Fruit fly (Drosophila melanogaster) whole organism, embryonic: Measurements from ENCODE around the gene Ret.

Experiments
- ATbp ChIP-seq: fragments of 200-800 bp; sonication (Bioruptor generic); optimal IDR thresholded peaks from 2 replicates; lab custom pipeline; 2017; ENCODE audit warnings: missing biosample characterization, mild to moderate bottlenecking, missing genetic modification characterization, missing genetic modification reagents
- Abd-B ChIP-seq: fragments of 200-800 bp; sonication (Bioruptor generic); optimal IDR thresholded peaks from 2 replicates; lab custom pipeline; 2018; ENCODE audit warnings: missing biosample characterization, mild to moderate bottlenecking, missing genetic modification characterization, moderate library complexity
- Ada2b ChIP-seq: fragments of 200-800 bp; sonication (Bioruptor generic); IDR thresholded peaks from 2 replicates; pipeline ENCODE4 v1.3.6; 2022; ENCODE audit warnings: missing biosample characterization, missing genetic modification characterization
- Atf6 ChIP-seq: fragments of 200-800 bp; sonication (Bioruptor generic); IDR thresholded peaks from 2 replicates; pipeline ENCODE4 v1.3.6; 2022; ENCODE audit warnings: missing biosample characterization, missing genetic modification characterization
- BEAF-32 ChIP-seq: fragments of 200-800 bp; sonication (Bioruptor generic); optimal IDR thresholded peaks from 3 replicates; lab custom pipeline; 2017; ENCODE audit warnings: missing biosample characterization, missing genetic modification characterization, mild to moderate bottlenecking, moderate library complexity, missing genetic modification reagents
- Bteb2 ChIP-seq: fragments of 200-800 bp; sonication (Bioruptor generic); optimal IDR thresholded peaks from 2 replicates; lab custom pipeline; 2016; ENCODE audit warnings: missing biosample characterization, missing genetic modification characterization
- CG10321 ChIP-seq: fragments of 200-800 bp; sonication (Bioruptor generic); IDR thresholded peaks from 2 replicates; pipeline ENCODE4 v1.3.6; 2022; ENCODE audit warnings: missing biosample characterization, missing genetic modification characterization
- CG12744 ChIP-seq: fragments of 200-800 bp; sonication (Bioruptor generic); optimal IDR thresholded peaks from 2 replicates; lab custom pipeline; 2016; ENCODE audit warnings: missing biosample characterization, missing genetic modification characterization
- CG14014 ChIP-seq: fragments of 200-800 bp; sonication (Bioruptor generic); IDR thresholded peaks from 2 replicates; pipeline ENCODE4 v1.3.6; 2022; ENCODE audit warnings: missing biosample characterization, missing genetic modification characterization
- CG1529 ChIP-seq: fragments of 200-800 bp; sonication (Bioruptor generic); optimal IDR thresholded peaks from 3 replicates; lab custom pipeline; 2018; ENCODE audit warnings: missing biosample characterization, missing genetic modification characterization
- CG16815 ChIP-seq: fragments of 200-800 bp; sonication (Bioruptor generic); optimal IDR thresholded peaks from 3 replicates; lab custom pipeline; 2017; ENCODE audit warnings: missing biosample characterization, mild to moderate bottlenecking, missing genetic modification characterization
- CG16863 ChIP-seq: fragments of 200-800 bp; sonication (Bioruptor generic); optimal IDR thresholded peaks from 3 replicates; lab custom pipeline; 2016; ENCODE audit warnings: missing biosample characterization, missing genetic modification characterization
- CG17359 ChIP-seq: fragments of 200-800 bp; sonication (Bioruptor generic); optimal IDR thresholded peaks from 3 replicates; lab custom pipeline; 2018; ENCODE audit warnings: missing biosample characterization, mild to moderate bottlenecking, missing genetic modification characterization, moderate library complexity
- CG17385 ChIP-seq: fragments of 200-800 bp; sonication (Bioruptor generic); optimal IDR thresholded peaks from 3 replicates; lab custom pipeline; 2018; ENCODE audit warnings: missing biosample characterization, mild to moderate bottlenecking, missing genetic modification characterization
- CG17912 ChIP-seq: fragments of 200-800 bp; sonication (Bioruptor generic); optimal IDR thresholded peaks from 2 replicates; lab custom pipeline; 2018; ENCODE audit warnings: missing biosample characterization, mild to moderate bottlenecking, missing genetic modification characterization
- CG2116 ChIP-seq: fragments of 200-800 bp; sonication (Bioruptor generic); optimal IDR thresholded peaks from 3 replicates; lab custom pipeline; 2018; ENCODE audit warnings: missing biosample characterization, mild to moderate bottlenecking, missing genetic modification characterization
- CG2889 ChIP-seq: fragments of 200-800 bp; sonication (Bioruptor generic); IDR thresholded peaks from 3 replicates; pipeline ENCODE4 v1.3.6; 2022; ENCODE audit warnings: missing biosample characterization, missing genetic modification characterization
- CG30020 ChIP-seq: fragments of 200-800 bp; optimal IDR thresholded peaks from 2 replicates; lab custom pipeline; 2019; ENCODE audit warnings: missing biosample characterization, mild to moderate bottlenecking, missing genetic modification characterization, moderate library complexity
- CG3065 ChIP-seq: fragments of 200-800 bp; sonication (Bioruptor generic); optimal IDR thresholded peaks from 2 replicates; lab custom pipeline; 2016; ENCODE audit warnings: missing biosample characterization, missing genetic modification characterization
- CG42726 ChIP-seq: fragments of 200-800 bp; sonication (Bioruptor generic); IDR thresholded peaks from 2 replicates; pipeline ENCODE4 v1.3.6; 2022; ENCODE audit warnings: missing biosample characterization, missing genetic modification characterization; ENCODE audit not compliant: partially characterized antibody
- CG4854 ChIP-seq: fragments of 200-800 bp; sonication (Bioruptor generic); optimal IDR thresholded peaks from 2 replicates; lab custom pipeline; 2016; ENCODE audit warnings: missing biosample characterization, missing genetic modification characterization, inconsistent platforms
- CG6254 ChIP-seq: fragments of 200-800 bp; sonication (Bioruptor generic); optimal IDR thresholded peaks from 3 replicates; lab custom pipeline; 2017; ENCODE audit warnings: mild to moderate bottlenecking, missing biosample characterization, missing genetic modification reagents, missing genetic modification characterization
- CG6813 ChIP-seq: fragments of 200-800 bp; sonication (Bioruptor generic); optimal IDR thresholded peaks from 2 replicates; lab custom pipeline; 2017; ENCODE audit warnings: missing biosample characterization, missing genetic modification characterization, mild to moderate bottlenecking, moderate library complexity, missing genetic modification reagents
- CG8359 ChIP-seq: fragments of 200-800 bp; sonication (Bioruptor generic); optimal IDR thresholded peaks from 2 replicates; lab custom pipeline; 2017; ENCODE audit warnings: missing biosample characterization, mild to moderate bottlenecking, missing genetic modification characterization, borderline replicate concordance
- Ets65A ChIP-seq: fragments of 200-800 bp; sonication (Bioruptor generic); peaks from one replicate; lab custom pipeline; 2016; ENCODE audit warnings: missing biosample characterization, missing genetic modification characterization
- Fer3 ChIP-seq: fragments of 200-800 bp; sonication (Bioruptor generic); optimal IDR thresholded peaks from 2 replicates; lab custom pipeline; 2018; ENCODE audit warnings: missing biosample characterization, mild to moderate bottlenecking, missing genetic modification characterization, moderate library complexity
- Lpt ChIP-seq: fragments of >200 bp; optimal IDR thresholded peaks from 2 replicates; lab custom pipeline; 2018; ENCODE audit warnings: missing biosample characterization, missing genetic modification characterization
- MBD-R2 ChIP-seq: fragments of 200-800 bp; sonication (Bioruptor generic); IDR thresholded peaks from 2 replicates; pipeline ENCODE4 v1.3.6; 2022; ENCODE audit warnings: missing biosample characterization, missing genetic modification characterization
- Mrtf ChIP-seq: fragments of 200-800 bp; sonication (Bioruptor generic); IDR thresholded peaks from 3 replicates; pipeline ENCODE4 v1.3.6; 2022; ENCODE audit warnings: missing biosample characterization, missing genetic modification characterization
- Myb ChIP-seq: fragments of 200-800 bp; sonication (Bioruptor generic); optimal IDR thresholded peaks from 2 replicates; lab custom pipeline; 2016; ENCODE audit warnings: missing biosample characterization, missing genetic modification characterization
- Nf-YB ChIP-seq: fragments of 200-800 bp; sonication (Bioruptor generic); optimal IDR thresholded peaks from 3 replicates; lab custom pipeline; 2019; ENCODE audit warnings: missing biosample characterization, mild to moderate bottlenecking, missing genetic modification characterization, moderate library complexity
- Oli ChIP-seq: fragments of 200-800 bp; sonication (Bioruptor generic); optimal IDR thresholded peaks from 2 replicates; lab custom pipeline; 2018; ENCODE audit warnings: missing biosample characterization, mild to moderate bottlenecking, missing genetic modification characterization, moderate library complexity
- Opbp ChIP-seq: fragments of 200-800 bp; sonication (Bioruptor generic); IDR thresholded peaks from 3 replicates; pipeline ENCODE4 v1.3.6; 2022; ENCODE audit warnings: missing biosample characterization, missing genetic modification characterization; ENCODE audit not compliant: partially characterized antibody
- Spps ChIP-seq: fragments of 200-800 bp; sonication (Bioruptor generic); optimal IDR thresholded peaks from 2 replicates; lab custom pipeline; 2018; ENCODE audit warnings: missing biosample characterization, mild to moderate bottlenecking, missing genetic modification characterization
- btn ChIP-seq: fragments of 200-800 bp; sonication (Bioruptor generic); optimal IDR thresholded peaks from 2 replicates; lab custom pipeline; 2016; ENCODE audit warnings: missing biosample characterization, missing genetic modification characterization
- dimm ChIP-seq: fragments of 200-800 bp; sonication (Bioruptor generic); IDR thresholded peaks from 2 replicates; pipeline ENCODE4 v1.3.6; 2022; ENCODE audit warnings: missing biosample characterization, missing genetic modification characterization
- h ChIP-seq: fragments of >200 bp; optimal IDR thresholded peaks from 2 replicates; lab custom pipeline; 2017
- hkb ChIP-seq, 2 experiments: fragments of 200-800 bp in 1 of 2; fragments of >200 bp in 1 of 2; sonication (Bioruptor generic) in 1 of 2; IDR thresholded peaks in 1 of 2; optimal IDR thresholded peaks in 1 of 2; 2 replicates each; pipeline versions ENCODE4 v1.3.6 to Lab custom; 2017 to 2022; ENCODE audit warnings: missing biosample characterization in 1 of 2, missing genetic modification characterization in 1 of 2
- hth ChIP-seq: fragments of >200 bp; optimal IDR thresholded peaks from 2 replicates; lab custom pipeline; 2017; ENCODE audit warnings: inconsistent platforms
- jing ChIP-seq: fragments of 200-800 bp; sonication (Bioruptor generic); optimal IDR thresholded peaks from 2 replicates; lab custom pipeline; 2018; ENCODE audit warnings: missing biosample characterization, mild to moderate bottlenecking, missing genetic modification characterization
- knrl ChIP-seq: fragments of 200-800 bp; sonication (Bioruptor generic); IDR thresholded peaks from 3 replicates; pipeline ENCODE4 v1.3.6; 2022; ENCODE audit warnings: missing biosample characterization, missing genetic modification characterization; ENCODE audit not compliant: partially characterized antibody
- nerfin-2 ChIP-seq: fragments of 200-800 bp; sonication (Bioruptor generic); IDR thresholded peaks from 2 replicates; pipeline ENCODE4 v1.3.6; 2022; ENCODE audit warnings: missing biosample characterization, missing genetic modification characterization; ENCODE audit not compliant: partially characterized antibody
- odd ChIP-seq: fragments of 200-800 bp; sonication (Bioruptor generic); optimal IDR thresholded peaks from 2 replicates; lab custom pipeline; 2017; ENCODE audit warnings: missing biosample characterization, mild to moderate bottlenecking, missing genetic modification characterization
- pan ChIP-seq, 4 experiments: fragments of >200 bp in 3 of 4; fragments of 200-800 bp in 1 of 4; sonication (Bioruptor generic) in 1 of 4; optimal IDR thresholded peaks in 3 of 4; IDR thresholded peaks in 1 of 4; 2 replicates each; pipeline versions ENCODE4 v1.3.6 to Lab custom; 2017 to 2022; ENCODE audit warnings: missing biosample characterization in 2 of 4, missing genetic modification characterization in 2 of 4, mixed read lengths in 1 of 4
- pb ChIP-seq: fragments of 200-800 bp; sonication (Bioruptor generic); optimal IDR thresholded peaks from 3 replicates; lab custom pipeline; 2016; ENCODE audit warnings: missing biosample characterization, missing genetic modification characterization
- psq ChIP-seq: fragments of 200-800 bp; sonication (Bioruptor generic); optimal IDR thresholded peaks from 2 replicates; lab custom pipeline; 2017; ENCODE audit warnings: missing biosample characterization, missing genetic modification characterization
- sens ChIP-seq: fragments of 200-800 bp; sonication (Bioruptor generic); peaks from one replicate; lab custom pipeline; 2016; ENCODE audit warnings: missing biosample characterization, missing genetic modification characterization
- ssp ChIP-seq: fragments of 200-800 bp; sonication (Bioruptor generic); IDR thresholded peaks from 2 replicates; pipeline ENCODE4 v1.3.6; 2022; ENCODE audit warnings: missing biosample characterization, missing genetic modification characterization
- stc ChIP-seq: fragments of 200-800 bp; sonication (Bioruptor generic); IDR thresholded peaks from 2 replicates; pipeline ENCODE4 v1.3.6; 2022; ENCODE audit warnings: missing biosample characterization, missing genetic modification characterization

Ret gene

dm6 chr2L:21218240-21218911 lies 19.8 kb upstream of the Ret start, which contains the start of gene CG8679 (continued):
- TF ChIP-seq CG6813 (GFP tag; lab: Kevin White, UChicago) (peak; percentile 56), CG17385 (GFP tag; lab: Kevin White, UChicago) (no peak), pb (GFP tag; lab: Kevin White, UChicago) (no peak), Ets65A (peak; percentile 74), CG10321 (GFP tag; lab: Robert Waterston, UW) (no peak), knrl (GFP tag; lab: Robert Waterston, UW) (peak; percentile 46), psq (no peak), CG30020 (tag; lab: Kevin White, UChicago) (peak; percentile 30), CG1529 (no peak), CG8359 (GFP tag; lab: Kevin White, UChicago) (no peak), Lpt (GFP tag; lab: Kevin White, UChicago) (no peak), CG2889 (GFP tag; lab: Robert Waterston, UW) (no peak), CG12744 (no peak), hkb (optimal IDR thresholded peaks at IDR 0.05; lab: Kevin White, UChicago) (no peak), hkb (GFP tag; IDR thresholded peaks at IDR 0.05; lab: Robert Waterston, UW) (peak; percentile 21; the same call in 1 of the 2 replicates), jing (GFP tag; lab: Kevin White, UChicago) (no peak), Opbp (0 out of 3 replicates have a peak, but pooled peaks have one; percentile 51), CG17359 (tag; lab: Kevin White, UChicago) (no peak), nerfin-2 (GFP tag; lab: Robert Waterston, UW) (no peak), ATbp (GFP tag; lab: Kevin White, UChicago) (no peak), Atf6 (peak; percentile 10; the same call in 1 of the 2 replicates), hth (lab: Kevin White, UChicago) (no peak), CG4854 (no peak), sens (GFP tag; lab: Kevin White, UChicago) (peak; percentile 78), h (no peak), CG3065 (GFP tag; lab: Kevin White, UChicago) (no peak), MBD-R2 (GFP tag; lab: Robert Waterston, UW) (peak; percentile 80), CG16815 (no peak), Fer3 (no peak), CG14014 (GFP tag; lab: Robert Waterston, UW) (no peak), Oli (tag; lab: Kevin White, UChicago) (no peak), CG17912 (GFP tag; lab: Kevin White, UChicago) (no peak), Mrtf (GFP tag; lab: Robert Waterston, UW) (no peak), pan (optimal IDR thresholded peaks at IDR 0.05; lab: Kevin White, UChicago) (no peak), pan (GFP tag; optimal IDR thresholded peaks at IDR 0.05 in 1 of 2, IDR thresholded peaks at IDR 0.05 in 1 of 2) (no peak), Spps (tag; lab: Kevin White, UChicago) (no peak), ssp (GFP tag; lab: Robert Waterston, UW) (no peak), stc (GFP tag; lab: Robert Waterston, UW) (no peak), Nf-YB (GFP tag; lab: Kevin White, UChicago) (no peak), CG42726 (GFP tag; lab: Robert Waterston, UW) (no peak), CG2116 (GFP tag; lab: Kevin White, UChicago) (peak; percentile 53), CG16863 (GFP tag; lab: Kevin White, UChicago) (no peak), Myb (peak; percentile 57), CG6254 (no peak), odd (GFP tag; lab: Kevin White, UChicago) (peak; percentile 23), dimm (no peak), BEAF-32 (peak; percentile 63), Abd-B (GFP tag; lab: Kevin White, UChicago) (no peak), btn (GFP tag; lab: Kevin White, UChicago) (no peak), Bteb2 (GFP tag; lab: Kevin White, UChicago) (no peak), Ada2b (no peak)
